Fruit fly (Drosophila melanogaster) whole organism, prepupa: Measurements from ENCODE around the gene mRpL21.
A peak's percentile ranks its signal among the peaks of the same experiment; 100 is the strongest.

Experiments
- CG10669 ChIP-seq: fragments of 200-800 bp; sonication (Bioruptor generic); optimal IDR thresholded peaks from 3 replicates; lab custom pipeline; 2018; ENCODE audit warnings: missing biosample characterization, mild to moderate bottlenecking, missing genetic modification characterization, moderate library complexity
- CG11762 ChIP-seq: fragments of 200-800 bp; sonication (Bioruptor generic); optimal IDR thresholded peaks from 3 replicates; lab custom pipeline; 2016; ENCODE audit warnings: missing biosample characterization, missing genetic modification characterization; ENCODE audit not compliant: insufficient read depth
- CG1621 ChIP-seq: fragments of 200-800 bp; sonication (Bioruptor generic); optimal IDR thresholded peaks from 3 replicates; lab custom pipeline; 2018; ENCODE audit warnings: missing biosample characterization, mild to moderate bottlenecking, missing genetic modification characterization
- CG3032 ChIP-seq: fragments of 200-800 bp; optimal IDR thresholded peaks from 2 replicates; lab custom pipeline; 2019; ENCODE audit warnings: missing biosample characterization, mild to moderate bottlenecking, missing genetic modification characterization, moderate library complexity
- CG31627 ChIP-seq: fragments of 200-800 bp; sonication (Bioruptor generic); optimal IDR thresholded peaks from 3 replicates; lab custom pipeline; 2016; ENCODE audit warnings: missing biosample characterization, missing genetic modification characterization
- CG3919 ChIP-seq: fragments of 200-800 bp; sonication (Bioruptor generic); optimal IDR thresholded peaks from 3 replicates; lab custom pipeline; 2016; ENCODE audit warnings: missing biosample characterization, missing genetic modification characterization
- CG4318 ChIP-seq: fragments of 200-800 bp; sonication (Bioruptor generic); optimal IDR thresholded peaks from 3 replicates; lab custom pipeline; 2017; ENCODE audit warnings: missing biosample characterization, mild to moderate bottlenecking, missing genetic modification characterization
- CG6276 ChIP-seq: fragments of 200-800 bp; sonication (Bioruptor generic); optimal IDR thresholded peaks from 2 replicates; lab custom pipeline; 2017; ENCODE audit warnings: missing biosample characterization, mild to moderate bottlenecking, missing genetic modification characterization
- CG6792 ChIP-seq: fragments of 200-800 bp; sonication (Bioruptor generic); optimal IDR thresholded peaks from 3 replicates; lab custom pipeline; 2016; ENCODE audit warnings: missing biosample characterization, missing genetic modification characterization
- CG6808 ChIP-seq: fragments of 200-800 bp; sonication (Bioruptor generic); optimal IDR thresholded peaks from 3 replicates; lab custom pipeline; 2017; ENCODE audit warnings: missing biosample characterization, missing genetic modification characterization, mild to moderate bottlenecking, moderate library complexity, missing genetic modification reagents
- CG6854 ChIP-seq: fragments of 200-800 bp; sonication (Bioruptor generic); optimal IDR thresholded peaks from 2 replicates; lab custom pipeline; 2017; ENCODE audit warnings: missing biosample characterization, mild to moderate bottlenecking, missing genetic modification characterization
- CG8319 ChIP-seq: fragments of 200-800 bp; sonication (Bioruptor generic); optimal IDR thresholded peaks from 3 replicates; lab custom pipeline; 2016; ENCODE audit warnings: missing biosample characterization, missing genetic modification characterization
- CG9139 ChIP-seq: fragments of 200-800 bp; sonication (Bioruptor generic); optimal IDR thresholded peaks from 3 replicates; lab custom pipeline; 2017; ENCODE audit warnings: missing biosample characterization, mild to moderate bottlenecking, missing genetic modification characterization
- Eip75B ChIP-seq: fragments of 200-800 bp; sonication (Bioruptor generic); optimal IDR thresholded peaks from 3 replicates; lab custom pipeline; 2016; ENCODE audit warnings: missing biosample characterization, missing genetic modification characterization
- Eip78C ChIP-seq: fragments of 200-800 bp; sonication (Bioruptor generic); peaks from one replicate; lab custom pipeline; 2016; ENCODE audit warnings: missing biosample characterization, missing genetic modification characterization
- Eip93F ChIP-seq: fragments of 200-800 bp; sonication (Bioruptor generic); optimal IDR thresholded peaks from 2 replicates; lab custom pipeline; 2016; ENCODE audit warnings: missing biosample characterization, mild to moderate bottlenecking, missing genetic modification characterization
- Ets21C ChIP-seq: fragments of 200-800 bp; sonication (Bioruptor generic); optimal IDR thresholded peaks from 3 replicates; lab custom pipeline; 2016; ENCODE audit warnings: missing biosample characterization, missing genetic modification characterization
- Gug ChIP-seq: fragments of 200-800 bp; sonication (Bioruptor generic); IDR thresholded peaks from 2 replicates; pipeline ENCODE4 v1.3.6; 2022; ENCODE audit warnings: missing biosample characterization, missing genetic modification characterization
- Hr38 ChIP-seq: sonication (Bioruptor generic); optimal IDR thresholded peaks from 2 replicates; lab custom pipeline; 2016; ENCODE audit warnings: missing biosample characterization, missing genetic modification characterization
- Lpt ChIP-seq: fragments of 200-800 bp; sonication (Bioruptor generic); optimal IDR thresholded peaks from 3 replicates; lab custom pipeline; 2016; ENCODE audit warnings: missing biosample characterization, missing genetic modification characterization
- OdsH ChIP-seq: fragments of 200-800 bp; sonication (Bioruptor generic); optimal IDR thresholded peaks from 3 replicates; lab custom pipeline; 2016; ENCODE audit warnings: missing biosample characterization, missing genetic modification characterization
- cyc ChIP-seq: fragments of 200-800 bp; sonication (Bioruptor generic); optimal IDR thresholded peaks from 3 replicates; lab custom pipeline; 2016; ENCODE audit warnings: missing biosample characterization, missing genetic modification characterization
- dac ChIP-seq: fragments of 200-800 bp; sonication (Bioruptor generic); optimal IDR thresholded peaks from 2 replicates; lab custom pipeline; 2017; ENCODE audit warnings: missing biosample characterization, mild to moderate bottlenecking, missing genetic modification characterization
- dsx ChIP-seq: fragments of 200-800 bp; optimal IDR thresholded peaks from 3 replicates; lab custom pipeline; 2019; ENCODE audit warnings: missing biosample characterization, mild to moderate bottlenecking, missing genetic modification characterization, moderate library complexity; ENCODE audit not compliant: poor library complexity, severe bottlenecking
- eg ChIP-seq: fragments of 200-800 bp; sonication (Bioruptor generic); IDR thresholded peaks from 3 replicates; pipeline ENCODE4 v1.3.6; 2022; ENCODE audit warnings: missing biosample characterization, missing genetic modification characterization
- esn ChIP-seq: fragments of 200-800 bp; sonication (Bioruptor generic); optimal IDR thresholded peaks from 2 replicates; lab custom pipeline; 2016; ENCODE audit warnings: missing biosample characterization, mild to moderate bottlenecking, missing genetic modification characterization, moderate library complexity
- fd85E ChIP-seq: fragments of 200-800 bp; sonication (Bioruptor generic); optimal IDR thresholded peaks from 3 replicates; lab custom pipeline; 2016; ENCODE audit warnings: missing biosample characterization, missing genetic modification characterization
- fkh ChIP-seq: fragments of 200-800 bp; sonication (Bioruptor generic); optimal IDR thresholded peaks from 3 replicates; lab custom pipeline; 2017; ENCODE audit warnings: missing biosample characterization, mild to moderate bottlenecking, missing genetic modification characterization, moderate library complexity
- net ChIP-seq: fragments of 200-800 bp; sonication (Bioruptor generic); optimal IDR thresholded peaks from 3 replicates; lab custom pipeline; 2016; ENCODE audit warnings: missing biosample characterization, missing genetic modification characterization
- ss ChIP-seq, 2 experiments: fragments of 200-800 bp; sonication (Bioruptor generic); optimal IDR thresholded peaks; 2 replicates in 1 of 2; 3 replicates in 1 of 2; lab custom pipeline; 2017 to 2018; ENCODE audit warnings: mild to moderate bottlenecking in 2 of 2, missing biosample characterization in 2 of 2, missing genetic modification characterization in 2 of 2, moderate library complexity in 1 of 2
- vri ChIP-seq: fragments of 200-800 bp; sonication (Bioruptor generic); optimal IDR thresholded peaks from 3 replicates; lab custom pipeline; 2016; ENCODE audit warnings: missing biosample characterization, mild to moderate bottlenecking, missing genetic modification characterization

Gene mRpL21

DNA sequence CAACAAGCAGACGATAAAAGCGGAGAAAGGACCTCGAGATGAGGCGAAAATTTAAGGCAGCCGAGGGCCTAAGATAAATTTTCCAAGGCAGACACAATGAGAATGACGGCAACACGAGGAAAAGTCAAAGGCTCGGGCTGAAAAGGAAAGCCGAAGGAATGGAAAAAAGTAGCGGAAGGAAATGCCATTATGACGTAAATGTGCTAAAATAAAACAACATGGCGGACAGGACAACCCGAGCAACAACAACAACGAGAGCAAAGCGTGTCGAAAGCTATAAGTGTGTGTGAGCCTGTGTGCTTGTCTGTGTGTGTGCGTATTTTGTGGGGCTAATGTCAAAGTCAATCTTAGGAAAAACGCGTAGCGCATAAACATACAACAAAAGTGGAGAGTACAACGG lies 25.4 kb downstream of the mRpL21 start:
- TF ChIP-seq CG9139 (GFP tag; lab: Kevin White, UChicago) (no peak), CG1621 (tag; lab: Kevin White, UChicago) (no peak), Eip93F (no peak), fd85E (GFP tag; lab: Kevin White, UChicago) (no peak), vri (GFP tag; lab: Kevin White, UChicago) (no peak), net (GFP tag; lab: Kevin White, UChicago) (no peak), Eip75B (no peak), Gug (GFP tag; lab: Robert Waterston, UW) (no peak), OdsH (no peak), CG31627 (GFP tag; lab: Kevin White, UChicago) (no peak), CG6808 (GFP tag; lab: Kevin White, UChicago) (no peak), esn (GFP tag; lab: Kevin White, UChicago) (no peak), dac (GFP tag; lab: Kevin White, UChicago) (no peak)

DNA sequence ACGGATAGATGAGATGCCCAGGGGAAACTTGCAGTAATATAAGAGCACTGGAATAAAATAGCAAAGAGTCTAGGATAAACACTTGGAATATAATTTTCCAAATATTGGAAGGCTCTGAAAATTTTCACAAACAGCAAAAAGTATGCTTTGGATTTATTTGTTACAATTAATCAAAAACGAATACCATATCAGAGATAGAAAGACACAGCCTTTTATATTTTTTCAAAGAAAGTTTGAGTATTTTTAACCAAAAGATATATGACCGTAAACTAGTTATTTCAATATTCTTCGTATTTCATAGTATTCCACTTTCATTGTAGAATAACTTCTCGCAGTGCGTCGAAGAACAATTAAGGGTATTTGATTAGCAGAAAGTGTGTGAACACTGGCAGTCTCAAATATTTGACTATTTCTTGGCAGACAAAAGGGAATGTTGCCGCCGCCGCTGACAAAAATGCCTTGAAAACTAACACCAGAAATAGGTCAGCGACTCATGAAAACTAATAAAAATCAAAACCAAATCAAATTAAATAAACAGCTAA lies 25.9 kb downstream of the mRpL21 start:
- TF ChIP-seq CG6792 (no peak), ss (GFP tag; optimal IDR thresholded peaks at IDR 0.05; lab: Kevin White, UChicago) (no peak), CG4318 (GFP tag; lab: Kevin White, UChicago) (no peak), CG31627 (GFP tag; lab: Kevin White, UChicago) (no peak), Hr38 (GFP tag; lab: Kevin White, UChicago) (no peak), CG3032 (no peak), dsx (GFP tag; lab: Kevin White, UChicago) (no peak)

DNA sequence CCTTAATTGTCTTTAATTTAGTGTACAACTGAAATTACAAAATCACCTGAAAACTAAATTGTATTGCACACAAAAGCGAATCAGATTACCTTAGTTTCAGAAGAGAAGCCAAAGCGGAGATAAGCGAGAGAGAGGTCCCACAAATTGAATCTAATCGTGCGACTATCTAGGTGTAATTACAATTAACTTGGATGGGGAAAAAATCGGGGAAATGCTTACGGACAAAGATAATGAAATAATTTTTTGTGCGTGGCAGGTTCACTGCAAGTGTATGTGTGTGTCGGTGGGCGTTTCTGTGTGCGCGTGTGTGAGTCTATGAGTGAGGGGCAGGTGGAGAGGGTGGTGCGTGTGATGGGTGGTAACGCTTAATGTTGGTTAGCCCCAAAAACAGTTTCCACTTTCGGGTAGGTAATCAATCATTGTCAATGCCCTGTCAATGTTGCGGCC lies 26.5 kb downstream of the mRpL21 start:
- TF ChIP-seq CG6854 (GFP tag; lab: Kevin White, UChicago) (no peak), net (GFP tag; lab: Kevin White, UChicago) (no peak), CG10669 (GFP tag; lab: Kevin White, UChicago) (no peak), Ets21C (GFP tag; lab: Kevin White, UChicago) (no peak), Eip78C (GFP tag; lab: Kevin White, UChicago) (no peak), CG3919 (GFP tag; lab: Kevin White, UChicago) (no peak), Gug (GFP tag; lab: Robert Waterston, UW) (no peak), OdsH (no peak), cyc (GFP tag; lab: Kevin White, UChicago) (no peak), vri (GFP tag; lab: Kevin White, UChicago) (no peak), Lpt (GFP tag; lab: Kevin White, UChicago) (no peak), Hr38 (GFP tag; lab: Kevin White, UChicago) (no peak), CG11762 (GFP tag; lab: Kevin White, UChicago) (no peak), CG6276 (no peak)

DNA sequence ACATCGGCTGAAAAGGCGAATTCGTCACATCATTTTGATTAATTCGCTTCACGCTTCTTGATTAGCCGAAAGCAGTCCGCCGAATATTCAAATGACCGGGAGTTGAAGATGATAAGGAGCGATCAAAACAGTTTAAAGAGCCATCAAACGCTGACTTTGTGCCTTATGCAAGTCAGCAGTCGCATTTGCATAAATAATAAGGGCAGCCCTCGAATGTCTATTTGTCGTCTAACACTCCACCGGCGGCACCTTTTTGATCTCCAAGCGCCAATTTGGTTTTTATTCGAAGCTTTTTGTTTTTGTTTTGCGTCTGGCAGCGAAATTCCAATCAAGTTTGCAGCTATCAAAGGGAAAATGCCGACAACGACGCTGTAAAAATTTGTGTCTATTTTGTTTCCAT lies 29.2 kb downstream of the mRpL21 start:
- TF ChIP-seq CG31627 (GFP tag; lab: Kevin White, UChicago): no peak
- no peak for TF ChIP-seq esn (GFP tag; lab: Kevin White, UChicago)
- no peak for TF ChIP-seq eg (GFP tag; lab: Robert Waterston, UW)
- no peak for TF ChIP-seq CG6276
- TF ChIP-seq CG11762 (GFP tag; lab: Kevin White, UChicago): no peak
- no peak for TF ChIP-seq dac (GFP tag; lab: Kevin White, UChicago)
- no peak for TF ChIP-seq vri (GFP tag; lab: Kevin White, UChicago)
- no peak for TF ChIP-seq fd85E (GFP tag; lab: Kevin White, UChicago)
- TF ChIP-seq, all 60 proteins: peak for 0

DNA sequence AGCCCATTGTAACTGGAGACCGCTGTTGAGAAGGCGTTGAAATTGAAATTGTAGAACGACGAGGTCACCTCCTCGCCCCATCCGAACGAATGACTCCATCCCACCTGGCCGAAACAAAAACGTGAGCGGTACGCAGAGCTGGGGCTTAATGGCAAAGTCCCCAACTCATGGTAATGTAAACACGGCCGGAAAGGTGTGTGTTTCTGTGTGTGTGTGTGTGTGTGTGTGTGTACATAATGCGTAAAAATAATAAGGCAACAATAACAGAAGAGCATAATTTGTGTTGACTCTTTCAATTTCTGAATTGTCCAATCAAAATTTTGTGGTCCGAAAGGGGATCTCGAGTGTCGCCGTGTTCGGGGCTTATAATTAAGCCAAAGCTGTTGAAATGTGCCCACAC lies 33.4 kb downstream of the mRpL21 start:
- TF ChIP-seq fkh (GFP tag; lab: Kevin White, UChicago): peak; percentile 38
- TF ChIP-seq CG10669 (GFP tag; lab: Kevin White, UChicago): no peak
- TF ChIP-seq CG8319: peak; percentile 16
- TF ChIP-seq, all 60 proteins: peak for 2
